Worm (Caenorhabditis elegans) whole organism, young adult: ENCODE results near the gene str-16.

ENCODE experiments used
- B0019.2 ChIP-seq: fragments of 200-800 bp; sonication (Bioruptor generic); conservative IDR thresholded peaks from 2 replicates; pipeline ENCODE4 v1.3.6; 2022; ENCODE audit warnings: missing genetic modification reagents, missing genetic modification characterization, missing compliant biosample characterization
- B0035.1 ChIP-seq: sonication (generic microtip); optimal IDR thresholded peaks from 2 replicates; lab custom pipeline; 2016; ENCODE audit warnings: missing genetic modification characterization, mild to moderate bottlenecking, missing compliant biosample characterization, missing genotype, missing genetic modification reagents
- F10E7.11 ChIP-seq: sonication (generic microtip); optimal IDR thresholded peaks from 2 replicates; lab custom pipeline; 2017; ENCODE audit warnings: mild to moderate bottlenecking, missing genetic modification characterization, moderate library complexity, missing compliant biosample characterization
- F23B12.7 ChIP-seq: sonication (generic microtip); optimal IDR thresholded peaks from 2 replicates; lab custom pipeline; 2017; ENCODE audit warnings: missing genetic modification characterization, mild to moderate bottlenecking, missing compliant biosample characterization, antibody characterized with exemption, moderate library complexity; ENCODE audit not compliant: insufficient read depth
- F39B2.1 ChIP-seq: fragments of 200-800 bp; sonication (Bioruptor generic); IDR thresholded peaks from 2 replicates; pipeline ENCODE4 v1.3.6; 2022; ENCODE audit warnings: missing genetic modification reagents, missing genetic modification characterization, missing compliant biosample characterization
- F52B5.7 ChIP-seq: sonication (generic microtip); optimal IDR thresholded peaks from 2 replicates; lab custom pipeline; 2016; ENCODE audit warnings: mild to moderate bottlenecking, missing genetic modification characterization, missing compliant biosample characterization
- F55B11.4 ChIP-seq: sonication (generic microtip); optimal IDR thresholded peaks from 2 replicates; lab custom pipeline; 2016; ENCODE audit warnings: missing compliant biosample characterization, missing genetic modification characterization, borderline replicate concordance; ENCODE audit not compliant: insufficient read depth
- K11D2.4 ChIP-seq: fragments of 200-800 bp; sonication (Bioruptor generic); IDR thresholded peaks from 2 replicates; pipeline ENCODE4 v1.3.6; 2022; ENCODE audit warnings: missing genetic modification reagents, missing genetic modification characterization, missing compliant biosample characterization
- T07F8.4 ChIP-seq: sonication (generic microtip); optimal IDR thresholded peaks from 2 replicates; lab custom pipeline; 2016; ENCODE audit warnings: mild to moderate bottlenecking, missing genetic modification characterization, moderate library complexity, missing compliant biosample characterization
- T26A5.8 ChIP-seq: sonication (generic microtip); optimal IDR thresholded peaks from 2 replicates; lab custom pipeline; 2016; ENCODE audit warnings: missing genetic modification characterization, missing compliant biosample characterization
- Y67H2A.10 ChIP-seq: fragments of 200-800 bp; sonication (Bioruptor generic); conservative IDR thresholded peaks from 2 replicates; pipeline ENCODE4 v1.3.6; 2022; ENCODE audit warnings: missing genetic modification reagents, missing genetic modification characterization, missing compliant biosample characterization
- Y95B8A.8 ChIP-seq: fragments of 200-800 bp; sonication (Bioruptor generic); IDR thresholded peaks from 2 replicates; pipeline ENCODE4 v1.3.6; 2022; ENCODE audit warnings: missing genetic modification reagents, missing genetic modification characterization, missing compliant biosample characterization
- akir-1 ChIP-seq: fragments of 200-800 bp; sonication (Bioruptor generic); optimal IDR thresholded peaks from 2 replicates; lab custom pipeline; 2018; ENCODE audit warnings: mild to moderate bottlenecking, missing genetic modification characterization, moderate library complexity, missing compliant biosample characterization
- ccch-3 ChIP-seq: fragments of 200-800 bp; sonication (Bioruptor generic); optimal IDR thresholded peaks from 2 replicates; lab custom pipeline; 2018; ENCODE audit warnings: mild to moderate bottlenecking, missing genetic modification characterization, missing compliant biosample characterization
- ceh-100 ChIP-seq: fragments of 200-800 bp; sonication (Bioruptor generic); IDR thresholded peaks from 2 replicates; pipeline ENCODE4 v1.3.6; 2022; ENCODE audit warnings: missing genetic modification reagents, missing genetic modification characterization, missing compliant biosample characterization
- ceh-58 ChIP-seq: fragments of 200-800 bp; sonication (Bioruptor generic); IDR thresholded peaks from 2 replicates; pipeline ENCODE4 v1.3.6; 2022; ENCODE audit warnings: missing genetic modification characterization, missing compliant biosample characterization
- die-1 ChIP-seq: sonication (generic microtip); optimal IDR thresholded peaks from 2 replicates; lab custom pipeline; 2016; ENCODE audit warnings: missing genotype, mild to moderate bottlenecking, missing genetic modification characterization, missing compliant biosample characterization
- dpl-1 ChIP-seq: fragments of 150-350 bp; optimal IDR thresholded peaks from 2 replicates; lab custom pipeline; 2014; ENCODE audit warnings: missing biosample characterization, missing genetic modification reagents, missing genetic modification characterization
- efl-1 ChIP-seq: fragments of 150-350 bp; optimal IDR thresholded peaks from 2 replicates; lab custom pipeline; 2014; ENCODE audit warnings: missing biosample characterization, missing genetic modification reagents, missing genetic modification characterization
- egl-18 ChIP-seq: fragments of 200-800 bp; sonication (Bioruptor generic); IDR thresholded peaks from 2 replicates; pipeline ENCODE4 v1.3.6; 2022; ENCODE audit warnings: missing genetic modification reagents, missing genetic modification characterization, missing compliant biosample characterization
- ekl-4 ChIP-seq: fragments of 200-800 bp; sonication (Bioruptor generic); IDR thresholded peaks from 2 replicates; pipeline ENCODE4 v1.3.6; 2022; ENCODE audit warnings: missing genetic modification reagents, missing genetic modification characterization, missing compliant biosample characterization
- ets-4 ChIP-seq: fragments of 200-800 bp; sonication (Bioruptor generic); optimal IDR thresholded peaks from 2 replicates; lab custom pipeline; 2018; ENCODE audit warnings: mild to moderate bottlenecking, missing genetic modification characterization, missing compliant biosample characterization
- fkh-3 ChIP-seq: sonication (generic microtip); optimal IDR thresholded peaks from 2 replicates; lab custom pipeline; 2016; ENCODE audit warnings: mild to moderate bottlenecking, missing genetic modification characterization, missing compliant biosample characterization
- hlh-12 ChIP-seq: sonication (generic microtip); optimal IDR thresholded peaks from 2 replicates; lab custom pipeline; 2016; ENCODE audit warnings: missing genetic modification characterization, missing compliant biosample characterization
- hlh-26 ChIP-seq: fragments of 200-800 bp; sonication (Bioruptor generic); conservative IDR thresholded peaks from 2 replicates; pipeline ENCODE4 v1.3.6; 2022; ENCODE audit warnings: missing genetic modification reagents, missing genetic modification characterization, missing compliant biosample characterization
- hrde-1 ChIP-seq: sonication (generic microtip); optimal IDR thresholded peaks from 2 replicates; lab custom pipeline; 2016; ENCODE audit warnings: missing genetic modification characterization, mild to moderate bottlenecking, missing compliant biosample characterization, moderate library complexity, missing genotype, missing genetic modification reagents, borderline replicate concordance
- lag-1 ChIP-seq: fragments of 200-800 bp; sonication (Bioruptor generic); IDR thresholded peaks from 2 replicates; pipeline ENCODE4 v1.3.6; 2022; ENCODE audit warnings: missing genetic modification reagents, missing genetic modification characterization, missing compliant biosample characterization
- let-526 ChIP-seq: fragments of 200-800 bp; sonication (Bioruptor generic); IDR thresholded peaks from 2 replicates; pipeline ENCODE4 v1.3.6; 2022; ENCODE audit warnings: missing genetic modification reagents, missing genetic modification characterization, missing compliant biosample characterization
- lir-1 ChIP-seq: fragments of 200-800 bp; sonication (Bioruptor generic); conservative IDR thresholded peaks from 2 replicates; pipeline ENCODE4 v1.3.6; 2022; ENCODE audit warnings: missing genetic modification reagents, missing genetic modification characterization, missing compliant biosample characterization
- lsy-27 ChIP-seq: sonication (generic microtip); optimal IDR thresholded peaks from 2 replicates; lab custom pipeline; 2017; ENCODE audit warnings: missing genetic modification characterization, mild to moderate bottlenecking, missing compliant biosample characterization, antibody characterized with exemption, missing genotype, borderline replicate concordance; ENCODE audit not compliant: insufficient read depth
- mel-28 ChIP-seq: sonication (generic microtip); optimal IDR thresholded peaks from 2 replicates; lab custom pipeline; 2016; ENCODE audit warnings: borderline replicate concordance, mild to moderate bottlenecking, missing genetic modification characterization, missing compliant biosample characterization
- mes-4 ChIP-seq: sonication (generic microtip); optimal IDR thresholded peaks from 2 replicates; lab custom pipeline; 2016; ENCODE audit warnings: missing genotype, missing genetic modification characterization, missing compliant biosample characterization
- mxl-1 ChIP-seq: sonication (generic microtip); optimal IDR thresholded peaks from 2 replicates; lab custom pipeline; 2016; ENCODE audit warnings: missing genetic modification characterization, missing compliant biosample characterization
- nfya-1 ChIP-seq: sonication (generic microtip); optimal IDR thresholded peaks from 2 replicates; lab custom pipeline; 2017; ENCODE audit warnings: antibody characterized with exemption, missing compliant biosample characterization, missing genetic modification characterization, borderline replicate concordance; ENCODE audit not compliant: insufficient read depth
- nfya-2 ChIP-seq: fragments of 200-800 bp; sonication (Bioruptor generic); IDR thresholded peaks from 2 replicates; pipeline ENCODE4 v1.3.6; 2022; ENCODE audit warnings: missing genetic modification reagents, missing genetic modification characterization, missing compliant biosample characterization
- nhr-179 ChIP-seq: sonication (generic microtip); optimal IDR thresholded peaks from 2 replicates; lab custom pipeline; 2016; ENCODE audit warnings: mild to moderate bottlenecking, missing genetic modification characterization, missing compliant biosample characterization
- rec-8 ChIP-seq, 2 experiments: sonication (generic microtip); optimal IDR thresholded peaks; 2 replicates each; lab custom pipeline; 2016; ENCODE audit warnings: mild to moderate bottlenecking in 2 of 2, missing genetic modification characterization in 2 of 2, missing genetic modification reagents in 2 of 2, missing genotype in 2 of 2, missing biosample characterization in 1 of 2, missing compliant biosample characterization in 1 of 2, moderate library complexity in 1 of 2
- sea-2 ChIP-seq: fragments of 200-800 bp; sonication (Bioruptor generic); IDR thresholded peaks from 2 replicates; pipeline ENCODE4 v1.3.6; 2022; ENCODE audit warnings: missing genetic modification characterization, missing compliant biosample characterization
- sptf-2 ChIP-seq: fragments of 200-800 bp; sonication (Bioruptor generic); optimal IDR thresholded peaks from 2 replicates; lab custom pipeline; 2018; ENCODE audit warnings: mild to moderate bottlenecking, missing genetic modification characterization, missing compliant biosample characterization

str-16 gene

DNA sequence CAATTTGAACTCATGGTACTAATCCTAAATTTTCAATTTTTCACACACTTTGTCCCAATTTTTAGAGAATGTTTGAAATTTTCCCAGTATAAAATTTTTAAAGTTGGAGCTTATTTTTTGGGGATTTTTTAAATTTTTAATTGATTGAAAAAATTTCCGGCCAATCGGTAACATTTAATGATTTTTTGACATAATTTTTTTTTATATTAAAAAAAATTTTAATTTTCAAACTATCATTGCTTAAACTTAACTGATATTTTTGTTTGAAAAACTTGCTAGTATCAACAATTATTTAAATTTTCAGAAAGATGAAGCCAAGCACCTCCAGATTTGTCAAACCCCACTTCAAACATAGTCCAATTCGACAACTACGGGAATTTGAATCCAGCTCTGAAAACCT lies 20.6 kb downstream of the str-16 start, which contains the start of gene T28A11.22:
TSS of gene T28A11.22 (plus strand) at position 301 of the 400 bp plus-strand sequence.
- no peak for TF ChIP-seq F55B11.4 (tag; lab: Kevin White, UChicago)
- TF ChIP-seq sea-2 (GFP tag; lab: Robert Waterston, UW), result no peak
- TF ChIP-seq egl-18, result no peak
- no peak for TF ChIP-seq let-526 (GFP tag; lab: Robert Waterston, UW)
- TF ChIP-seq B0035.1 (tag; lab: Kevin White, UChicago), result no peak
- no peak for TF ChIP-seq akir-1 (GFP tag; lab: Kevin White, UChicago)
- TF ChIP-seq mel-28 (tag; lab: Kevin White, UChicago), result no peak
- no peak for TF ChIP-seq nfya-2 (GFP tag; lab: Robert Waterston, UW)
- TF ChIP-seq F23B12.7, result no peak
- no peak for TF ChIP-seq B0019.2 (GFP tag; lab: Robert Waterston, UW)
- TF ChIP-seq mes-4 (tag; lab: Kevin White, UChicago), result no peak
- no peak for TF ChIP-seq die-1

DNA sequence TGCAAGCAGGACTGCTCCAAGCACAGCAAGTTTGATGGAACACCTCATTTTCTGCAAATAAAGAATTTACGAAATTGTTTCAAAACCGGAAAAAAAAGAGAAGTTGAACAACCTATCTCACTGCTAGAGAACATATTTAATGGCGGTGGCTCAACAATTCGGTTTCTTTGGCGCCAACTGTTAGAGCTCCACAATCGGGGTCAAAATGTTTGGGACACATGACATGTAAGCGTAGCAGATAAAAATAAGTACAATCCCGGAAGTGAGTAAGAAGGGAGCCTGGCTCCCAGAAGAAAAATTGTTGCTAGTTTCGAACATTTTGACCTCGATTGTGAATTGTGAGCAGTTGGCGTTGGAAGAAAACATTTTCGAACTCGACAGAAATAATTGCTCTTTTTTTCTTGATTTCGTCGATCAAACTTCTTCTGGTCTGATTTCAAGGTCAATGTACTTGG lies 22.5 kb downstream of the str-16 start, which contains the start of gene T28A11.16:
TSS of gene T28A11.16 (minus strand) at position 51 of the 455 bp plus-strand sequence.
- TF ChIP-seq T07F8.4 (tag; lab: Kevin White, UChicago) (no peak), fkh-3 (tag; lab: Kevin White, UChicago) (no peak), akir-1 (GFP tag; lab: Kevin White, UChicago) (no peak), F52B5.7 (tag; lab: Kevin White, UChicago) (no peak), B0035.1 (tag; lab: Kevin White, UChicago) (no peak), Y67H2A.10 (GFP tag; lab: Robert Waterston, UW) (no peak), F23B12.7 (no peak), K11D2.4 (GFP tag; lab: Robert Waterston, UW) (no peak), hlh-12 (no peak), ekl-4 (no peak), nhr-179 (no peak)

DNA sequence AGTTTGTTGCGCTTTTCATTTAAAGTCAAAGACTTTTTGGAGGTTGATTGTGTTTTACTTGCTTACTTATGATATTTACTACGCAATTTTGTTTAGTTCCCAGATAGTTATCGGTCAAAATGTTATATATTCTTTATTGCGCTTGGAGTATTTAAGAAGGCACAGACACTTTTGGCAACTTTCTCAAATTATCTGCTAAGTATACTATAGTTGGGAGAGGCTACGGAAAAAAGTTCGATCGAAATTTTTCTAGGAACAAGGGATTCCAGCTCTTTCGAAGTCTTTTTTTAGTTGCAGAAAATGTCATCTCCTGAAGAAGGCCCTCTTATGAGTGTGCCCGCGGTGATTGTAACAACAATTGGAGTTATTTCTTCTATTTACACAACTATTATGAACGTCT lies 23.4 kb downstream of the str-16 start, which contains the start of gene srbc-5:
TSS of gene srbc-5 (plus strand) at position 301 of the 400 bp plus-strand sequence.
- TF ChIP-seq F52B5.7 (tag; lab: Kevin White, UChicago) (no peak), mxl-1 (tag; lab: Kevin White, UChicago) (no peak), F39B2.1 (GFP tag; lab: Robert Waterston, UW) (no peak), lir-1 (GFP tag; lab: Robert Waterston, UW) (no peak), sptf-2 (GFP tag; lab: Kevin White, UChicago) (no peak), T26A5.8 (no peak), hrde-1 (tag; lab: Kevin White, UChicago) (no peak), F10E7.11 (tag; lab: Kevin White, UChicago) (no peak)
- TF ChIP-seq, all 124 proteins: peak for 0

DNA sequence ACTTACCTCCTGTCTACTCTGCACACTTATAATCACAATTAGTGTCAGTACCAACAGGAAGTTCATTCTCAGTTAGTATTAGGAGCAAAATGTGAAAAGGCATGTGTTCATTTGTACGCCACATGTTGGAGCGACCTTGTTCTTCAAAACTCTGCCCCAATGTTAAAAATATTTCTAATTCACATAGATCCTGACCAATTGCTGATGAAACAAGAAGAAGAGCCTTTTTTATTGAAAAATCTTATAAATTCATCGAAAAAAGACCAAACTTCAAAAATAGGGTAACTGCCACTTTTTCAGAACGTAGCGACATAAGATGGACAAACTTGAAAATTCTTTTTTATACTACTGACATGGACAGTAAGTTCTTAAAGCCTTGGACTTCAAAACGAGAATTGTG lies 29.5 kb downstream of the str-16 start, which contains the start of gene T28A11.17:
TSS of gene T28A11.17 (minus strand) at position 101 of the 400 bp plus-strand sequence.
- TF ChIP-seq rec-8 (tag; optimal IDR thresholded peaks at IDR 0.05; lab: Kevin White, UChicago) (no peak), dpl-1 (no peak), efl-1 (no peak), ceh-58 (no peak), lag-1 (GFP tag; lab: Robert Waterston, UW) (no peak), ets-4 (GFP tag; lab: Kevin White, UChicago) (no peak), nfya-1 (tag; lab: Kevin White, UChicago) (no peak), lsy-27 (tag; lab: Kevin White, UChicago) (no peak), K11D2.4 (GFP tag; lab: Robert Waterston, UW) (no peak), ccch-3 (GFP tag; lab: Kevin White, UChicago) (no peak), nfya-2 (GFP tag; lab: Robert Waterston, UW) (no peak), let-526 (GFP tag; lab: Robert Waterston, UW) (no peak), B0019.2 (GFP tag; lab: Robert Waterston, UW) (no peak), hlh-26 (GFP tag; lab: Robert Waterston, UW) (no peak), mel-28 (tag; lab: Kevin White, UChicago) (no peak), Y95B8A.8 (GFP tag; lab: Robert Waterston, UW) (no peak), ceh-100 (no peak), T07F8.4 (tag; lab: Kevin White, UChicago) (no peak)
